Fruit fly (Drosophila melanogaster): ENCODE data around the gene Mt2.

dm6 chr2L:12093652-12094051 is 2.7 kb upstream of the Mt2 start:
- TF ChIP-seq CG8478 (optimal IDR thresholded peaks at IDR 0.05) (no peak), CTCF (optimal IDR thresholded peaks at IDR 0.05) (no peak)
